Fruit fly (Drosophila melanogaster) whole organism, embryonic: ENCODE data around the gene CG31798.
A peak's percentile ranks its signal among the peaks of the same experiment; 100 is the strongest.

Source experiments
- Aef1 ChIP-seq: fragments of 200-800 bp; sonication (Bioruptor generic); IDR thresholded peaks from 3 replicates; pipeline ENCODE4 v1.3.6; 2022; ENCODE audit warnings: missing biosample characterization, missing genetic modification characterization
- CG12219 ChIP-seq: fragments of 200-800 bp; sonication (Bioruptor generic); optimal IDR thresholded peaks from 3 replicates; lab custom pipeline; 2018; ENCODE audit warnings: missing biosample characterization, mild to moderate bottlenecking, missing genetic modification characterization
- CG13424 ChIP-seq: fragments of 200-800 bp; sonication (Bioruptor generic); optimal IDR thresholded peaks from 2 replicates; lab custom pipeline; 2019; ENCODE audit warnings: missing biosample characterization, mild to moderate bottlenecking, missing genetic modification characterization, moderate library complexity
- CG13624 ChIP-seq: fragments of 200-800 bp; sonication (Bioruptor generic); optimal IDR thresholded peaks from 2 replicates; lab custom pipeline; 2016; ENCODE audit warnings: missing biosample characterization, missing genetic modification characterization
- CG13894 ChIP-seq: fragments of 200-800 bp; sonication (Bioruptor generic); optimal IDR thresholded peaks from 3 replicates; lab custom pipeline; 2018; ENCODE audit warnings: missing biosample characterization, mild to moderate bottlenecking, missing genetic modification characterization, moderate library complexity
- CG15601 ChIP-seq: fragments of 200-800 bp; sonication (Bioruptor generic); optimal IDR thresholded peaks from 3 replicates; lab custom pipeline; 2019; ENCODE audit warnings: missing biosample characterization, mild to moderate bottlenecking, missing genetic modification characterization, moderate library complexity
- CG2202 ChIP-seq: fragments of 200-800 bp; sonication (Bioruptor generic); optimal IDR thresholded peaks from 2 replicates; lab custom pipeline; 2018; ENCODE audit warnings: missing biosample characterization, mild to moderate bottlenecking, missing genetic modification characterization
- CG30403 ChIP-seq: fragments of 200-800 bp; sonication (Bioruptor generic); optimal IDR thresholded peaks from 3 replicates; lab custom pipeline; 2016; ENCODE audit warnings: missing biosample characterization, missing genetic modification characterization
- CG3163 ChIP-seq: fragments of 200-800 bp; sonication (Bioruptor generic); optimal IDR thresholded peaks from 3 replicates; lab custom pipeline; 2016; ENCODE audit warnings: missing biosample characterization, missing genetic modification characterization
- CG42726 ChIP-seq: fragments of 200-800 bp; sonication (Bioruptor generic); IDR thresholded peaks from 2 replicates; pipeline ENCODE4 v1.3.6; 2022; ENCODE audit warnings: missing biosample characterization, missing genetic modification characterization; ENCODE audit not compliant: partially characterized antibody
- CG43689 ChIP-seq: fragments of 200-800 bp; sonication (Bioruptor generic); IDR thresholded peaks from 2 replicates; pipeline ENCODE4 v1.3.6; 2022; ENCODE audit warnings: missing biosample characterization, missing genetic modification characterization
- CG4730 ChIP-seq: fragments of 200-800 bp; sonication (Bioruptor generic); IDR thresholded peaks from 2 replicates; pipeline ENCODE4 v1.3.6; 2022; ENCODE audit warnings: missing biosample characterization, missing genetic modification characterization
- CG6175 ChIP-seq: fragments of 200-800 bp; sonication (Bioruptor generic); IDR thresholded peaks from 3 replicates; pipeline ENCODE4 v1.3.6; 2022; ENCODE audit warnings: missing biosample characterization, missing genetic modification characterization
- CG6683 ChIP-seq: fragments of 200-800 bp; sonication (Bioruptor generic); optimal IDR thresholded peaks from 2 replicates; lab custom pipeline; 2017; ENCODE audit warnings: missing biosample characterization, mild to moderate bottlenecking, missing genetic modification characterization, missing genetic modification reagents
- CG6689 ChIP-seq: fragments of 200-800 bp; sonication (Bioruptor generic); IDR thresholded peaks from 2 replicates; pipeline ENCODE4 v1.3.6; 2022; ENCODE audit warnings: missing biosample characterization, missing genetic modification characterization
- CG6854 ChIP-seq: fragments of 200-800 bp; sonication (Bioruptor generic); optimal IDR thresholded peaks from 3 replicates; lab custom pipeline; 2017; ENCODE audit warnings: missing biosample characterization, mild to moderate bottlenecking, missing genetic modification characterization
- CG7271 ChIP-seq: fragments of 200-800 bp; sonication (Bioruptor generic); optimal IDR thresholded peaks from 2 replicates; lab custom pipeline; 2018; ENCODE audit warnings: missing biosample characterization, mild to moderate bottlenecking, missing genetic modification characterization, moderate library complexity
- CG7372 ChIP-seq: fragments of 200-800 bp; sonication (Bioruptor generic); IDR thresholded peaks from 2 replicates; pipeline ENCODE4 v1.3.6; 2022; ENCODE audit warnings: missing biosample characterization, missing genetic modification characterization
- CG7839 ChIP-seq: fragments of 200-800 bp; sonication (Bioruptor generic); optimal IDR thresholded peaks from 3 replicates; lab custom pipeline; 2018; ENCODE audit warnings: missing biosample characterization, mild to moderate bottlenecking, missing genetic modification characterization, moderate library complexity
- CG9876 ChIP-seq: fragments of 200-800 bp; sonication (Bioruptor generic); optimal IDR thresholded peaks from 2 replicates; lab custom pipeline; 2016; ENCODE audit warnings: missing biosample characterization, missing genetic modification characterization
- D19B ChIP-seq: fragments of 200-800 bp; sonication (Bioruptor generic); optimal IDR thresholded peaks from 2 replicates; lab custom pipeline; 2017; ENCODE audit warnings: missing biosample characterization, mild to moderate bottlenecking, missing genetic modification characterization
- Dfd ChIP-seq, 2 experiments: fragments of >200 bp; optimal IDR thresholded peaks; 2 replicates each; lab custom pipeline; 2017; ENCODE audit warnings: missing biosample characterization in 2 of 2, missing genetic modification characterization in 2 of 2
- Hmr ChIP-seq: fragments of 200-800 bp; sonication (Bioruptor generic); optimal IDR thresholded peaks from 3 replicates; lab custom pipeline; 2017; ENCODE audit warnings: mild to moderate bottlenecking, missing biosample characterization, missing genetic modification reagents, missing genetic modification characterization
- Hmx ChIP-seq: fragments of 200-800 bp; sonication (Bioruptor generic); optimal IDR thresholded peaks from 2 replicates; lab custom pipeline; 2016; ENCODE audit warnings: missing biosample characterization, missing genetic modification characterization
- Hr3 ChIP-seq: fragments of 200-800 bp; sonication (Bioruptor generic); optimal IDR thresholded peaks from 3 replicates; lab custom pipeline; 2016; ENCODE audit warnings: missing biosample characterization, missing genetic modification characterization
- Hr39 ChIP-seq: fragments of >200 bp; optimal IDR thresholded peaks from 2 replicates; lab custom pipeline; 2017
- Lim3 ChIP-seq: fragments of 200-800 bp; sonication (Bioruptor generic); IDR thresholded peaks from 2 replicates; pipeline ENCODE4 v1.3.6; 2022; ENCODE audit warnings: missing biosample characterization, missing genetic modification characterization
- Lpt ChIP-seq: fragments of >200 bp; optimal IDR thresholded peaks from 2 replicates; lab custom pipeline; 2018; ENCODE audit warnings: missing biosample characterization, missing genetic modification characterization
- Mad ChIP-seq: fragments of 200-800 bp; sonication (Bioruptor generic); optimal IDR thresholded peaks from 2 replicates; lab custom pipeline; 2016; ENCODE audit warnings: missing biosample characterization, missing genetic modification characterization
- PHDP ChIP-seq: fragments of 200-800 bp; sonication (Bioruptor generic); optimal IDR thresholded peaks from 3 replicates; lab custom pipeline; 2018; ENCODE audit warnings: missing biosample characterization, mild to moderate bottlenecking, missing genetic modification characterization, moderate library complexity
- Pdp1 ChIP-seq, 2 experiments: fragments of 200-800 bp; sonication (Bioruptor generic); optimal IDR thresholded peaks; 3 replicates each; lab custom pipeline; 2016; ENCODE audit warnings: missing biosample characterization in 2 of 2, missing genetic modification characterization in 2 of 2, mild to moderate bottlenecking in 1 of 2, moderate library complexity in 1 of 2
- TFAM ChIP-seq: fragments of 200-800 bp; sonication (Bioruptor generic); optimal IDR thresholded peaks from 2 replicates; lab custom pipeline; 2017; ENCODE audit warnings: missing biosample characterization, missing genetic modification characterization, inconsistent platforms
- ab ChIP-seq: fragments of 200-800 bp; sonication (Bioruptor generic); optimal IDR thresholded peaks from 2 replicates; lab custom pipeline; 2016; ENCODE audit warnings: missing biosample characterization, missing genetic modification characterization
- az2 ChIP-seq: fragments of 200-800 bp; sonication (Bioruptor generic); optimal IDR thresholded peaks from 3 replicates; lab custom pipeline; 2016; ENCODE audit warnings: missing biosample characterization, missing genetic modification characterization
- crp ChIP-seq, 2 experiments: fragments of 200-800 bp; sonication (Bioruptor generic); optimal IDR thresholded peaks; 2 replicates in 1 of 2; 3 replicates in 1 of 2; lab custom pipeline; 2017; ENCODE audit warnings: missing biosample characterization in 2 of 2, missing genetic modification characterization in 2 of 2, mild to moderate bottlenecking in 1 of 2, moderate library complexity in 1 of 2
- dmrt99B ChIP-seq: fragments of 200-800 bp; sonication (Bioruptor generic); optimal IDR thresholded peaks from 2 replicates; lab custom pipeline; 2018; ENCODE audit warnings: missing biosample characterization, mild to moderate bottlenecking, missing genetic modification characterization, moderate library complexity
- dysf ChIP-seq: fragments of 200-800 bp; sonication (Bioruptor generic); IDR thresholded peaks from 3 replicates; pipeline ENCODE4 v1.3.6; 2022; ENCODE audit warnings: missing biosample characterization, missing genetic modification characterization
- eyg ChIP-seq: fragments of 200-800 bp; sonication (Bioruptor generic); optimal IDR thresholded peaks from 3 replicates; lab custom pipeline; 2016; ENCODE audit warnings: missing biosample characterization, missing genetic modification characterization
- fd3F ChIP-seq: fragments of 200-800 bp; sonication (Bioruptor generic); optimal IDR thresholded peaks from 2 replicates; lab custom pipeline; 2018; ENCODE audit warnings: missing biosample characterization, mild to moderate bottlenecking, missing genetic modification characterization, moderate library complexity
- gcm2 ChIP-seq: fragments of 200-800 bp; sonication (Bioruptor generic); optimal IDR thresholded peaks from 2 replicates; lab custom pipeline; 2016; ENCODE audit warnings: missing biosample characterization, missing genetic modification characterization
- gsb-n ChIP-seq: fragments of 200-800 bp; sonication (Bioruptor generic); optimal IDR thresholded peaks from 3 replicates; lab custom pipeline; 2018; ENCODE audit warnings: missing biosample characterization, mild to moderate bottlenecking, missing genetic modification characterization
- hkb ChIP-seq, 2 experiments: fragments of 200-800 bp in 1 of 2; fragments of >200 bp in 1 of 2; sonication (Bioruptor generic) in 1 of 2; IDR thresholded peaks in 1 of 2; optimal IDR thresholded peaks in 1 of 2; 2 replicates each; pipeline versions ENCODE4 v1.3.6 to Lab custom; 2017 to 2022; ENCODE audit warnings: missing biosample characterization in 1 of 2, missing genetic modification characterization in 1 of 2
- klu ChIP-seq: fragments of 200-800 bp; sonication (Bioruptor generic); IDR thresholded peaks from 2 replicates; pipeline ENCODE4 v1.3.6; 2022; ENCODE audit warnings: missing biosample characterization, missing genetic modification characterization
- kni ChIP-seq: fragments of 200-800 bp; sonication (Bioruptor generic); optimal IDR thresholded peaks from 3 replicates; lab custom pipeline; 2017; ENCODE audit warnings: mild to moderate bottlenecking, missing biosample characterization, missing genetic modification reagents, missing genetic modification characterization
- p53 ChIP-seq: fragments of 200-800 bp; sonication (Bioruptor generic); optimal IDR thresholded peaks from 2 replicates; lab custom pipeline; 2016; ENCODE audit warnings: missing biosample characterization, missing genetic modification characterization
- pb ChIP-seq: fragments of 200-800 bp; sonication (Bioruptor generic); optimal IDR thresholded peaks from 3 replicates; lab custom pipeline; 2016; ENCODE audit warnings: missing biosample characterization, missing genetic modification characterization
- peb ChIP-seq: fragments of 200-800 bp; sonication (Bioruptor generic); IDR thresholded peaks from 2 replicates; pipeline ENCODE4 v1.3.6; 2022; ENCODE audit warnings: missing biosample characterization, missing genetic modification characterization
- pum ChIP-seq: fragments of 200-800 bp; sonication (Bioruptor generic); optimal IDR thresholded peaks from 2 replicates; lab custom pipeline; 2016; ENCODE audit warnings: missing biosample characterization, missing genetic modification characterization
- ranshi ChIP-seq: fragments of 200-800 bp; sonication (Bioruptor generic); IDR thresholded peaks from 2 replicates; pipeline ENCODE4 v1.3.6; 2022; ENCODE audit warnings: missing biosample characterization, missing genetic modification characterization
- sim ChIP-seq: fragments of 200-800 bp; sonication (Bioruptor generic); IDR thresholded peaks from 2 replicates; pipeline ENCODE4 v1.3.6; 2022; ENCODE audit warnings: missing biosample characterization, missing genetic modification characterization
- ttk ChIP-seq: fragments of 200-800 bp; sonication (Bioruptor generic); IDR thresholded peaks from 2 replicates; pipeline ENCODE4 v2.1.2; 2022; ENCODE audit warnings: missing biosample characterization, missing genetic modification characterization

The CG31798 gene

dm6 chr2L:19444734-19445140 lies 50.8 kb downstream of the CG31798 start, which contains the start of gene Hs2st (continued):
- peak; percentile 83 for TF ChIP-seq pb
- TF ChIP-seq crp (GFP tag; optimal IDR thresholded peaks at IDR 0.05; lab: Kevin White, UChicago): peak; percentile 50 to 85
- peak; percentile 81 for TF ChIP-seq CG2202 (tag; lab: Kevin White, UChicago)
- TF ChIP-seq peb (GFP tag; lab: Robert Waterston, UW): peak; percentile 86
- TF ChIP-seq fd3F: peak; percentile 88
- TF ChIP-seq CG30403: peak; percentile 97
- TF ChIP-seq Pdp1 (GFP tag; optimal IDR thresholded peaks at IDR 0.05; lab: Kevin White, UChicago): peak; percentile 93 to 97
- peak; percentile 91 for TF ChIP-seq CG13424 (tag; lab: Kevin White, UChicago)
- peak; percentile 96 for TF ChIP-seq ranshi
- TF ChIP-seq pum (GFP tag; lab: Kevin White, UChicago): peak; percentile 96
- peak; percentile 86 for TF ChIP-seq dmrt99B (tag; lab: Kevin White, UChicago)
- TF ChIP-seq CG12219: peak; percentile 67
- no peak for TF ChIP-seq CG42726 (GFP tag; lab: Robert Waterston, UW)
- TF ChIP-seq CG15601: peak; percentile 88
- TF ChIP-seq Hmx: peak; percentile 83
- peak; percentile 94 for TF ChIP-seq az2 (GFP tag; lab: Kevin White, UChicago)
- peak; percentile 93 for TF ChIP-seq CG9876
- TF ChIP-seq gsb-n: no peak
- TF ChIP-seq CG4730: peak; percentile 90
- TF ChIP-seq Lpt (GFP tag; lab: Kevin White, UChicago): no peak
- peak; percentile 90 for TF ChIP-seq CG13894 (tag; lab: Kevin White, UChicago)
- no peak for TF ChIP-seq TFAM
- TF ChIP-seq Mad (GFP tag; lab: Kevin White, UChicago): peak; percentile 95
- TF ChIP-seq CG6683 (GFP tag; lab: Kevin White, UChicago): peak; percentile 68
- peak; percentile 88 for TF ChIP-seq CG6175 (GFP tag; lab: Robert Waterston, UW)
- peak; percentile 91 for TF ChIP-seq CG7372 (GFP tag; lab: Robert Waterston, UW)
- peak; percentile 97 for TF ChIP-seq hkb (optimal IDR thresholded peaks at IDR 0.05; lab: Kevin White, UChicago)
- peak; percentile 82 for TF ChIP-seq hkb (GFP tag; IDR thresholded peaks at IDR 0.05; lab: Robert Waterston, UW)
- TF ChIP-seq Lim3 (GFP tag; lab: Robert Waterston, UW): peak; percentile 77
- TF ChIP-seq eyg: peak; percentile 84
- peak; percentile 95 for TF ChIP-seq Hmr
- peak; percentile 94 for TF ChIP-seq Aef1 (GFP tag; lab: Robert Waterston, UW)
- TF ChIP-seq p53 (GFP tag; lab: Kevin White, UChicago): peak; percentile 88
- TF ChIP-seq CG6689 (GFP tag; lab: Robert Waterston, UW): peak; percentile 91
- TF ChIP-seq PHDP (tag; lab: Kevin White, UChicago): peak; percentile 86
- peak; percentile 97 for TF ChIP-seq Hr3 (GFP tag; lab: Kevin White, UChicago)
- peak; percentile 76 for TF ChIP-seq kni
- peak; percentile 94 for TF ChIP-seq klu (GFP tag; lab: Robert Waterston, UW)
- peak; percentile 58 for TF ChIP-seq CG6854 (GFP tag; lab: Kevin White, UChicago)
- TF ChIP-seq CG7839 (tag; lab: Kevin White, UChicago): peak; percentile 91
- peak; percentile 80 for TF ChIP-seq D19B (GFP tag; lab: Kevin White, UChicago)
- peak; percentile 51 for TF ChIP-seq CG7271 (tag; lab: Kevin White, UChicago)
- no peak for TF ChIP-seq Dfd (GFP tag; optimal IDR thresholded peaks at IDR 0.05; lab: Kevin White, UChicago)
- no peak for TF ChIP-seq Hr39 (lab: Kevin White, UChicago)
- peak; percentile 64; the same call in 1 of the 2 replicates for TF ChIP-seq sim (GFP tag; lab: Robert Waterston, UW)
- TF ChIP-seq CG43689 (GFP tag; lab: Robert Waterston, UW): peak; percentile 67
- peak; percentile 77 for TF ChIP-seq CG3163
- TF ChIP-seq ab (GFP tag; lab: Kevin White, UChicago): peak; percentile 92
- peak; percentile 86 for TF ChIP-seq ttk (GFP tag; lab: Robert Waterston, UW)
- peak; percentile 95 for TF ChIP-seq CG13624 (GFP tag; lab: Kevin White, UChicago)
- TF ChIP-seq dysf (GFP tag; lab: Robert Waterston, UW): peak; percentile 94
- peak; percentile 84 for TF ChIP-seq gcm2 (GFP tag; lab: Kevin White, UChicago)
